Worm (Caenorhabditis elegans): Measurements from ENCODE around the gene M70.1.

DNA sequence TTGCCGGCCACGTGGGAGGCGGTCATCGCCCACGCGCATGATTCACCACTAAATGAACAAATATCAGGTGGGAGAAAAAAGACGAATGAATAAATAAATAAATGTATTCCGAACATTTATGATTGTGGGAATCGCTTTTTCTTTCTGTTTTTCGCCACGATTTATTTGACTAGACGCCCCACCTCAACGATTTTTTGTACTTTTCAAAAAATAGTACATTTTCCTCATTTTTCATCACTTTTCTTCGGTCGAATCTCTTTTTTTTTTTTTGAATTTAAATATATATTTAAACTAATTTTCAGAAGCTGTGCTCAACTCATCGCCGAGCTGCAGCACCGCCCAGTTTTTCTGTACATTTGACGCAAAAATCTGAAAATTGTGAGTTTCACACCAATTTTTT is 23.1 kb upstream of the M70.1 start, which contains the start of gene fnip-2:
- TF ChIP-seq skn-1 (tag; optimal IDR thresholded peaks at IDR 0.05) (no peak), nhr-6 (tag; optimal IDR thresholded peaks at IDR 0.05) (no peak), aha-1 (tag) (peak; percentile 65), fkh-10 (GFP tag; optimal IDR thresholded peaks at IDR 0.05) (no peak), fos-1 (tag; optimal IDR thresholded peaks at IDR 0.05) (no peak), Y105C5A.15 (GFP tag; IDR thresholded peaks at IDR 0.05) (no peak), hlh-30 (tag; optimal IDR thresholded peaks at IDR 0.05; ENCODE audit: insufficient read depth) (no peak), nhr-76 (tag; optimal IDR thresholded peaks at IDR 0.05) (no peak), lsy-2 (tag; optimal IDR thresholded peaks at IDR 0.05) (no peak), lin-39 (tag; optimal IDR thresholded peaks at IDR 0.05) (no peak), snpc-1.2 (GFP tag; IDR thresholded peaks at IDR 0.05) (no peak), vab-7 (GFP tag; IDR thresholded peaks at IDR 0.05) (no peak), mxl-2 (GFP tag; conservative IDR thresholded peaks at IDR 0.05) (no peak), unc-62 (GFP tag; optimal IDR thresholded peaks at IDR 0.05 in 1 of 2) (no peak), unc-62 (tag; optimal IDR thresholded peaks at IDR 0.05) (no peak)
